Worm (Caenorhabditis elegans) whole organism, L4 larva: ENCODE results near the gene ccm-2.

Experiments used
- madf-9 ChIP-seq: fragments of 200-800 bp; sonication (Bioruptor generic); conservative IDR thresholded peaks from 2 replicates; pipeline ENCODE4 v1.3.6; 2022; ENCODE audit warnings: missing genetic modification reagents, missing genetic modification characterization, missing compliant biosample characterization
- nhr-77 ChIP-seq: fragments of 150-350 bp; optimal IDR thresholded peaks from 2 replicates; lab custom pipeline; 2014; ENCODE audit warnings: missing biosample characterization, missing genetic modification characterization

ce11 chrIV:1846451-1846850, 12.0 kb downstream of the ccm-2 start:
- TF ChIP-seq nhr-77 (no peak), madf-9 (GFP tag; lab: Robert Waterston, UW) (no peak)
